Fruit fly (Drosophila melanogaster) whole organism, embryonic: ENCODE data around the gene nol.
A peak's percentile ranks its signal among the peaks of the same experiment; 100 is the strongest.

Experiments
- ATbp ChIP-seq: fragments of 200-800 bp; sonication (Bioruptor generic); optimal IDR thresholded peaks from 2 replicates; lab custom pipeline; 2017; ENCODE audit warnings: missing biosample characterization, mild to moderate bottlenecking, missing genetic modification characterization, missing genetic modification reagents
- CG10274 ChIP-seq: fragments of 200-800 bp; sonication (Bioruptor generic); optimal IDR thresholded peaks from 3 replicates; lab custom pipeline; 2017; ENCODE audit warnings: missing biosample characterization, mild to moderate bottlenecking, missing genetic modification characterization
- CG10543 ChIP-seq: fragments of 200-800 bp; sonication (Bioruptor generic); optimal IDR thresholded peaks from 3 replicates; lab custom pipeline; 2017; ENCODE audit warnings: missing biosample characterization, mild to moderate bottlenecking, missing genetic modification characterization, moderate library complexity
- CG11085 ChIP-seq: fragments of 200-800 bp; sonication (Bioruptor generic); IDR thresholded peaks from 2 replicates; pipeline ENCODE4 v1.3.6; 2022; ENCODE audit warnings: missing biosample characterization, missing genetic modification characterization
- CG11696 ChIP-seq: fragments of 200-800 bp; sonication (Bioruptor generic); IDR thresholded peaks from 2 replicates; pipeline ENCODE4 v1.3.6; 2022; ENCODE audit warnings: missing biosample characterization, missing genetic modification characterization
- CG12071 ChIP-seq: fragments of 200-800 bp; sonication (Bioruptor generic); optimal IDR thresholded peaks from 3 replicates; lab custom pipeline; 2018; ENCODE audit warnings: missing biosample characterization, mild to moderate bottlenecking, missing genetic modification characterization
- CG12155 ChIP-seq: fragments of 200-800 bp; sonication (Bioruptor generic); optimal IDR thresholded peaks from 3 replicates; lab custom pipeline; 2016; ENCODE audit warnings: missing biosample characterization, missing genetic modification characterization
- CG15011 ChIP-seq: fragments of 200-800 bp; sonication (Bioruptor generic); optimal IDR thresholded peaks from 3 replicates; lab custom pipeline; 2018; ENCODE audit warnings: missing biosample characterization, mild to moderate bottlenecking, missing genetic modification characterization
- CG15479 ChIP-seq: fragments of 200-800 bp; sonication (Bioruptor generic); optimal IDR thresholded peaks from 3 replicates; lab custom pipeline; 2019; ENCODE audit warnings: missing biosample characterization, mild to moderate bottlenecking, missing genetic modification characterization, moderate library complexity
- CG17328 ChIP-seq: fragments of 200-800 bp; sonication (Bioruptor generic); IDR thresholded peaks from 2 replicates; pipeline ENCODE4 v1.3.6; 2022; ENCODE audit warnings: missing biosample characterization, missing genetic modification characterization
- CG17568 ChIP-seq: fragments of 200-800 bp; sonication (Bioruptor generic); optimal IDR thresholded peaks from 2 replicates; lab custom pipeline; 2018; ENCODE audit warnings: missing biosample characterization, mild to moderate bottlenecking, missing genetic modification characterization, moderate library complexity
- CG17829 ChIP-seq: fragments of 200-800 bp; optimal IDR thresholded peaks from 2 replicates; lab custom pipeline; 2019; ENCODE audit warnings: missing biosample characterization, mild to moderate bottlenecking, missing genetic modification characterization, moderate library complexity
- CG1792 ChIP-seq: fragments of 200-800 bp; sonication (Bioruptor generic); optimal IDR thresholded peaks from 2 replicates; lab custom pipeline; 2016; ENCODE audit warnings: missing biosample characterization, missing genetic modification characterization
- CG18476 ChIP-seq: fragments of 200-800 bp; sonication (Bioruptor generic); optimal IDR thresholded peaks from 2 replicates; lab custom pipeline; 2016; ENCODE audit warnings: missing biosample characterization, mild to moderate bottlenecking, missing genetic modification characterization
- CG3407 ChIP-seq: fragments of 200-800 bp; sonication (Bioruptor generic); optimal IDR thresholded peaks from 2 replicates; lab custom pipeline; 2018; ENCODE audit warnings: missing biosample characterization, mild to moderate bottlenecking, missing genetic modification characterization
- CG4360 ChIP-seq: fragments of 200-800 bp; sonication (Bioruptor generic); IDR thresholded peaks from 2 replicates; pipeline ENCODE4 v1.3.6; 2022; ENCODE audit warnings: missing biosample characterization, missing genetic modification characterization
- CG4707 ChIP-seq: fragments of 200-800 bp; sonication (Bioruptor generic); optimal IDR thresholded peaks from 2 replicates; lab custom pipeline; 2018; ENCODE audit warnings: missing biosample characterization, mild to moderate bottlenecking, missing genetic modification characterization, moderate library complexity
- CG6254 ChIP-seq: fragments of 200-800 bp; sonication (Bioruptor generic); optimal IDR thresholded peaks from 3 replicates; lab custom pipeline; 2017; ENCODE audit warnings: mild to moderate bottlenecking, missing biosample characterization, missing genetic modification reagents, missing genetic modification characterization
- CG6765 ChIP-seq: fragments of 200-800 bp; sonication (Bioruptor generic); optimal IDR thresholded peaks from 3 replicates; lab custom pipeline; 2017; ENCODE audit warnings: missing biosample characterization, mild to moderate bottlenecking, missing genetic modification characterization
- CG6854 ChIP-seq: fragments of 200-800 bp; sonication (Bioruptor generic); optimal IDR thresholded peaks from 3 replicates; lab custom pipeline; 2017; ENCODE audit warnings: missing biosample characterization, mild to moderate bottlenecking, missing genetic modification characterization
- CG8290 ChIP-seq, 3 experiments: fragments of 200-800 bp; sonication (Bioruptor generic); optimal IDR thresholded peaks; 2 replicates each; lab custom pipeline; 2016 to 2019; ENCODE audit warnings: missing biosample characterization in 3 of 3, missing genetic modification characterization in 3 of 3, mild to moderate bottlenecking in 2 of 3, moderate library complexity in 1 of 3
- D19A ChIP-seq: fragments of 200-800 bp; optimal IDR thresholded peaks from 3 replicates; lab custom pipeline; 2019; ENCODE audit warnings: missing biosample characterization, mild to moderate bottlenecking, missing genetic modification characterization, moderate library complexity
- Deaf1 ChIP-seq: fragments of 200-800 bp; optimal IDR thresholded peaks from 3 replicates; lab custom pipeline; 2019; ENCODE audit warnings: missing biosample characterization, mild to moderate bottlenecking, missing genetic modification characterization, moderate library complexity
- Dip3 ChIP-seq: fragments of 200-800 bp; sonication (Bioruptor generic); optimal IDR thresholded peaks from 3 replicates; lab custom pipeline; 2016; ENCODE audit warnings: missing biosample characterization, missing genetic modification characterization
- Elba2 ChIP-seq: fragments of 200-800 bp; sonication (Bioruptor generic); optimal IDR thresholded peaks from 3 replicates; lab custom pipeline; 2016; ENCODE audit warnings: missing biosample characterization, missing genetic modification characterization
- Ets97D ChIP-seq: fragments of 200-800 bp; sonication (Bioruptor generic); optimal IDR thresholded peaks from 3 replicates; lab custom pipeline; 2016; ENCODE audit warnings: missing biosample characterization, missing genetic modification characterization
- Fer2 ChIP-seq: fragments of 200-800 bp; sonication (Bioruptor generic); optimal IDR thresholded peaks from 2 replicates; lab custom pipeline; 2018; ENCODE audit warnings: missing biosample characterization, mild to moderate bottlenecking, missing genetic modification characterization, moderate library complexity
- HLH4C ChIP-seq: fragments of 200-800 bp; sonication (Bioruptor generic); IDR thresholded peaks from 3 replicates; pipeline ENCODE4 v1.3.6; 2022; ENCODE audit warnings: missing biosample characterization, missing genetic modification characterization; ENCODE audit not compliant: partially characterized antibody
- Hey ChIP-seq: fragments of 200-800 bp; sonication (Bioruptor generic); optimal IDR thresholded peaks from 3 replicates; lab custom pipeline; 2018; ENCODE audit warnings: missing biosample characterization, mild to moderate bottlenecking, missing genetic modification characterization
- Hmr ChIP-seq: fragments of 200-800 bp; sonication (Bioruptor generic); optimal IDR thresholded peaks from 3 replicates; lab custom pipeline; 2017; ENCODE audit warnings: mild to moderate bottlenecking, missing biosample characterization, missing genetic modification reagents, missing genetic modification characterization
- MTF-1 ChIP-seq: fragments of 200-800 bp; sonication (Bioruptor generic); optimal IDR thresholded peaks from 2 replicates; lab custom pipeline; 2018; ENCODE audit warnings: missing biosample characterization, mild to moderate bottlenecking, missing genetic modification characterization, borderline replicate concordance
- NFAT ChIP-seq: fragments of 200-800 bp; sonication (Bioruptor generic); IDR thresholded peaks from 2 replicates; pipeline ENCODE4 v1.3.6; 2022; ENCODE audit warnings: missing biosample characterization, missing genetic modification characterization
- PHDP ChIP-seq: fragments of 200-800 bp; sonication (Bioruptor generic); optimal IDR thresholded peaks from 3 replicates; lab custom pipeline; 2018; ENCODE audit warnings: missing biosample characterization, mild to moderate bottlenecking, missing genetic modification characterization, moderate library complexity
- Sox100B ChIP-seq: fragments of 200-800 bp; sonication (Bioruptor generic); optimal IDR thresholded peaks from 3 replicates; lab custom pipeline; 2018; ENCODE audit warnings: missing biosample characterization, mild to moderate bottlenecking, missing genetic modification characterization
- Sry-δ ChIP-seq: fragments of 200-800 bp; sonication (Bioruptor generic); optimal IDR thresholded peaks from 2 replicates; lab custom pipeline; 2016; ENCODE audit warnings: missing biosample characterization, missing genetic modification characterization
- Trl ChIP-seq, 3 experiments: fragments of >200 bp in 2 of 3; fragments of 200-800 bp in 1 of 3; sonication (Bioruptor generic) in 1 of 3; optimal IDR thresholded peaks; 2 replicates in 1 of 3; 3 replicates in 2 of 3; lab custom pipeline; 2016 to 2017; ENCODE audit warnings: missing biosample characterization in 1 of 3, missing genetic modification characterization in 1 of 3
- Vsx1 ChIP-seq: fragments of 200-800 bp; sonication (Bioruptor generic); optimal IDR thresholded peaks from 2 replicates; lab custom pipeline; 2017; ENCODE audit warnings: missing biosample characterization, mild to moderate bottlenecking, missing genetic modification characterization, missing genetic modification reagents
- cg ChIP-seq: fragments of 200-800 bp; sonication (Bioruptor generic); optimal IDR thresholded peaks from 3 replicates; lab custom pipeline; 2019; ENCODE audit warnings: missing biosample characterization, mild to moderate bottlenecking, missing genetic modification characterization, moderate library complexity
- chif ChIP-seq, 2 experiments: fragments of 200-800 bp; sonication (Bioruptor generic); optimal IDR thresholded peaks; 3 replicates each; lab custom pipeline; 2016; ENCODE audit warnings: missing biosample characterization in 2 of 2, missing genetic modification characterization in 2 of 2
- croc ChIP-seq: fragments of 200-800 bp; sonication (Bioruptor generic); conservative IDR thresholded peaks from 3 replicates; pipeline ENCODE4 v1.3.6; 2022; ENCODE audit warnings: missing biosample characterization, missing genetic modification characterization
- dmrt11E ChIP-seq: fragments of 200-800 bp; sonication (Bioruptor generic); optimal IDR thresholded peaks from 3 replicates; lab custom pipeline; 2018; ENCODE audit warnings: missing biosample characterization, mild to moderate bottlenecking, missing genetic modification characterization, moderate library complexity
- fd64A ChIP-seq: fragments of 200-800 bp; sonication (Bioruptor generic); optimal IDR thresholded peaks from 3 replicates; lab custom pipeline; 2018; ENCODE audit warnings: missing biosample characterization, mild to moderate bottlenecking, missing genetic modification characterization
- fd96Cb ChIP-seq: fragments of 200-800 bp; sonication (Bioruptor generic); optimal IDR thresholded peaks from 2 replicates; lab custom pipeline; 2018; ENCODE audit warnings: missing biosample characterization, mild to moderate bottlenecking, missing genetic modification characterization, moderate library complexity
- jing ChIP-seq: fragments of 200-800 bp; sonication (Bioruptor generic); optimal IDR thresholded peaks from 2 replicates; lab custom pipeline; 2018; ENCODE audit warnings: missing biosample characterization, mild to moderate bottlenecking, missing genetic modification characterization
- psq ChIP-seq: fragments of 200-800 bp; sonication (Bioruptor generic); optimal IDR thresholded peaks from 2 replicates; lab custom pipeline; 2017; ENCODE audit warnings: missing biosample characterization, missing genetic modification characterization
- rib ChIP-seq: fragments of 200-800 bp; sonication (Bioruptor generic); IDR thresholded peaks from 2 replicates; pipeline ENCODE4 v1.3.6; 2022; ENCODE audit warnings: missing biosample characterization, missing genetic modification characterization
- sug ChIP-seq: fragments of 200-800 bp; optimal IDR thresholded peaks from 2 replicates; lab custom pipeline; 2019; ENCODE audit warnings: missing biosample characterization, mild to moderate bottlenecking, missing genetic modification characterization, moderate library complexity
- trh ChIP-seq: fragments of 200-800 bp; sonication (Bioruptor generic); optimal IDR thresholded peaks from 2 replicates; lab custom pipeline; 2016; ENCODE audit warnings: missing biosample characterization, missing genetic modification characterization
- ttk ChIP-seq: fragments of 200-800 bp; sonication (Bioruptor generic); IDR thresholded peaks from 2 replicates; pipeline ENCODE4 v2.1.2; 2022; ENCODE audit warnings: missing biosample characterization, missing genetic modification characterization

The nol gene

dm6 chr3L:11119901-11120418 lies 10.7 kb upstream of the nol start (continued):
- no peak for TF ChIP-seq Dip3 (GFP tag; lab: Kevin White, UChicago)
- peak; percentile 46 for TF ChIP-seq CG12155 (GFP tag; lab: Kevin White, UChicago)
- peak; percentile 3 for TF ChIP-seq CG4707
- peak; percentile 14 for TF ChIP-seq Fer2
- TF ChIP-seq CG17328 = 0 out of 2 replicates have a peak, but pooled peaks have one; percentile 20
- no peak for TF ChIP-seq CG11696 (GFP tag; lab: Robert Waterston, UW)
- TF ChIP-seq cg = peak; percentile 98
- no peak for TF ChIP-seq CG11085 (GFP tag; lab: Robert Waterston, UW)
- TF ChIP-seq Elba2 (GFP tag; lab: Kevin White, UChicago) = peak; percentile 51
- TF ChIP-seq Sox100B (GFP tag; lab: Kevin White, UChicago) = peak; percentile 10
- TF ChIP-seq chif (GFP tag; optimal IDR thresholded peaks at IDR 0.05; lab: Kevin White, UChicago) = no peak
- TF ChIP-seq CG15011 = peak; percentile 48
- TF ChIP-seq Hmr = peak; percentile 74
- no peak for TF ChIP-seq croc
- TF ChIP-seq CG6254 = peak; percentile 16
- TF ChIP-seq jing (GFP tag; lab: Kevin White, UChicago) = no peak
- peak; percentile 57 for TF ChIP-seq Vsx1 (GFP tag; lab: Kevin White, UChicago)
- peak; percentile 47 for TF ChIP-seq CG6854 (GFP tag; lab: Kevin White, UChicago)
- peak; percentile 77 for TF ChIP-seq CG15479 (GFP tag; lab: Kevin White, UChicago)
- no peak for TF ChIP-seq D19A (tag; lab: Kevin White, UChicago)
- TF ChIP-seq MTF-1 (GFP tag; lab: Kevin White, UChicago) = peak; percentile 46
- peak; percentile 66 for TF ChIP-seq ATbp (GFP tag; lab: Kevin White, UChicago)
- TF ChIP-seq CG6765 (GFP tag; lab: Kevin White, UChicago) = peak; percentile 49
- TF ChIP-seq CG1792 = no peak
- no peak for TF ChIP-seq fd96Cb (tag; lab: Kevin White, UChicago)
- no peak for TF ChIP-seq Sry-δ (GFP tag; lab: Kevin White, UChicago)
- TF ChIP-seq dmrt11E (tag; lab: Kevin White, UChicago) = peak; percentile 1
- TF ChIP-seq Deaf1 (tag; lab: Kevin White, UChicago) = peak; percentile 58
- TF ChIP-seq Ets97D (GFP tag; lab: Kevin White, UChicago) = no peak
- no peak for TF ChIP-seq CG18476
- peak; percentile 79 for TF ChIP-seq sug
- TF ChIP-seq CG17829 (tag; lab: Kevin White, UChicago) = no peak
- TF ChIP-seq CG10543 (GFP tag; lab: Kevin White, UChicago) = peak; percentile 94
- TF ChIP-seq Trl (optimal IDR thresholded peaks at IDR 0.05; lab: Kevin White, UChicago) = peak in 1 of 2 experiments; percentile 68
- TF ChIP-seq Trl (GFP tag; optimal IDR thresholded peaks at IDR 0.05; lab: Kevin White, UChicago) = no peak
- TF ChIP-seq psq (GFP tag; lab: Kevin White, UChicago) = peak; percentile 10
- TF ChIP-seq rib = peak; percentile 63
- no peak for TF ChIP-seq ttk (GFP tag; lab: Robert Waterston, UW)
- TF ChIP-seq CG3407 (GFP tag; lab: Kevin White, UChicago) = peak; percentile 52
- peak; percentile 81 for TF ChIP-seq fd64A
- peak; percentile 5; the same call in 1 of the 2 replicates for TF ChIP-seq CG4360 (GFP tag; lab: Robert Waterston, UW)
- peak; percentile 22 for TF ChIP-seq CG17568
- TF ChIP-seq PHDP (tag; lab: Kevin White, UChicago) = peak; percentile 53
- TF ChIP-seq NFAT (GFP tag; lab: Robert Waterston, UW) = peak; percentile 6; the same call in 1 of the 2 replicates
- no peak for TF ChIP-seq HLH4C (GFP tag; lab: Robert Waterston, UW)
- no peak for TF ChIP-seq trh
- TF ChIP-seq CG8290 (GFP tag; optimal IDR thresholded peaks at IDR 0.05; lab: Kevin White, UChicago) = no peak
- peak in 1 of 2 experiments; percentile 78 for TF ChIP-seq CG8290 (tag; optimal IDR thresholded peaks at IDR 0.05; lab: Kevin White, UChicago)
- peak; percentile 63 for TF ChIP-seq Hey
- TF ChIP-seq CG10274 = no peak
- peak; percentile 68 for TF ChIP-seq CG12071 (GFP tag; lab: Kevin White, UChicago)
